Fruit fly (Drosophila melanogaster) whole organism, embryonic: ENCODE results near the gene CG15170.

ENCODE experiments used
- Atf6 ChIP-seq: fragments of 200-800 bp; sonication (Bioruptor generic); IDR thresholded peaks from 2 replicates; pipeline ENCODE4 v1.3.6; 2022; ENCODE audit warnings: missing biosample characterization, missing genetic modification characterization
- CG11093 ChIP-seq: fragments of 200-800 bp; sonication (Bioruptor generic); IDR thresholded peaks from 3 replicates; pipeline ENCODE4 v1.3.6; 2022; ENCODE audit warnings: missing biosample characterization, missing genetic modification characterization
- CG11695 ChIP-seq: fragments of 200-800 bp; sonication (Bioruptor generic); IDR thresholded peaks from 3 replicates; pipeline ENCODE4 v1.3.6; 2022; ENCODE audit warnings: missing biosample characterization, missing genetic modification characterization
- CG12744 ChIP-seq: fragments of 200-800 bp; sonication (Bioruptor generic); optimal IDR thresholded peaks from 2 replicates; lab custom pipeline; 2016; ENCODE audit warnings: missing biosample characterization, missing genetic modification characterization
- CG13287 ChIP-seq: fragments of 200-800 bp; sonication (Bioruptor generic); IDR thresholded peaks from 2 replicates; pipeline ENCODE4 v1.3.6; 2022; ENCODE audit warnings: missing biosample characterization, missing genetic modification characterization; ENCODE audit not compliant: partially characterized antibody
- CG13424 ChIP-seq: fragments of 200-800 bp; sonication (Bioruptor generic); optimal IDR thresholded peaks from 2 replicates; lab custom pipeline; 2019; ENCODE audit warnings: missing biosample characterization, mild to moderate bottlenecking, missing genetic modification characterization, moderate library complexity
- CG14965 ChIP-seq: fragments of 200-800 bp; sonication (Bioruptor generic); optimal IDR thresholded peaks from 2 replicates; lab custom pipeline; 2016; ENCODE audit warnings: missing biosample characterization, missing genetic modification characterization, borderline replicate concordance
- CG15073 ChIP-seq: fragments of 200-800 bp; sonication (Bioruptor generic); optimal IDR thresholded peaks from 2 replicates; lab custom pipeline; 2016; ENCODE audit warnings: missing biosample characterization, missing genetic modification characterization
- CG15514 ChIP-seq: fragments of 200-800 bp; sonication (Bioruptor generic); optimal IDR thresholded peaks from 3 replicates; lab custom pipeline; 2017; ENCODE audit warnings: missing biosample characterization, missing genetic modification characterization, mild to moderate bottlenecking, moderate library complexity, missing genetic modification reagents
- CG1603 ChIP-seq: fragments of 200-800 bp; sonication (Bioruptor generic); optimal IDR thresholded peaks from 2 replicates; lab custom pipeline; 2019; ENCODE audit warnings: missing biosample characterization, mild to moderate bottlenecking, missing genetic modification characterization, moderate library complexity
- CG17361 ChIP-seq: fragments of 200-800 bp; sonication (Bioruptor generic); IDR thresholded peaks from 3 replicates; pipeline ENCODE4 v1.3.6; 2022; ENCODE audit warnings: missing biosample characterization, missing genetic modification characterization
- CG18764 ChIP-seq: fragments of 200-800 bp; sonication (Bioruptor generic); optimal IDR thresholded peaks from 3 replicates; lab custom pipeline; 2016; ENCODE audit warnings: missing biosample characterization, missing genetic modification characterization
- CG31441 ChIP-seq: fragments of 200-800 bp; sonication (Bioruptor generic); IDR thresholded peaks from 2 replicates; pipeline ENCODE4 v1.3.6; 2022; ENCODE audit warnings: missing biosample characterization, missing genetic modification characterization
- CG8089 ChIP-seq: fragments of 200-800 bp; sonication (Bioruptor generic); optimal IDR thresholded peaks from 3 replicates; lab custom pipeline; 2016; ENCODE audit warnings: missing biosample characterization, missing genetic modification characterization
- CG9609 ChIP-seq: fragments of 200-800 bp; sonication (Bioruptor generic); optimal IDR thresholded peaks from 3 replicates; lab custom pipeline; 2016; ENCODE audit warnings: missing biosample characterization, missing genetic modification characterization
- CG9876 ChIP-seq: fragments of 200-800 bp; sonication (Bioruptor generic); optimal IDR thresholded peaks from 2 replicates; lab custom pipeline; 2016; ENCODE audit warnings: missing biosample characterization, missing genetic modification characterization
- D19A ChIP-seq: fragments of 200-800 bp; optimal IDR thresholded peaks from 3 replicates; lab custom pipeline; 2019; ENCODE audit warnings: missing biosample characterization, mild to moderate bottlenecking, missing genetic modification characterization, moderate library complexity
- Drgx ChIP-seq: fragments of 200-800 bp; sonication (Bioruptor generic); IDR thresholded peaks from 2 replicates; pipeline ENCODE4 v1.3.6; 2022; ENCODE audit warnings: missing biosample characterization, missing genetic modification characterization
- Hey ChIP-seq: fragments of 200-800 bp; sonication (Bioruptor generic); optimal IDR thresholded peaks from 3 replicates; lab custom pipeline; 2018; ENCODE audit warnings: missing biosample characterization, mild to moderate bottlenecking, missing genetic modification characterization
- MBD-R2 ChIP-seq: fragments of 200-800 bp; sonication (Bioruptor generic); IDR thresholded peaks from 2 replicates; pipeline ENCODE4 v1.3.6; 2022; ENCODE audit warnings: missing biosample characterization, missing genetic modification characterization
- Nf-YC ChIP-seq: fragments of 200-800 bp; optimal IDR thresholded peaks from 3 replicates; lab custom pipeline; 2019; ENCODE audit warnings: missing biosample characterization, mild to moderate bottlenecking, missing genetic modification characterization, moderate library complexity
- Opbp ChIP-seq: fragments of 200-800 bp; sonication (Bioruptor generic); IDR thresholded peaks from 3 replicates; pipeline ENCODE4 v1.3.6; 2022; ENCODE audit warnings: missing biosample characterization, missing genetic modification characterization; ENCODE audit not compliant: partially characterized antibody
- Rx ChIP-seq: fragments of 200-800 bp; sonication (Bioruptor generic); IDR thresholded peaks from 2 replicates; pipeline ENCODE4 v1.3.6; 2022; ENCODE audit warnings: missing biosample characterization, missing genetic modification characterization
- Scr ChIP-seq: fragments of 200-800 bp; sonication (Bioruptor generic); IDR thresholded peaks from 2 replicates; pipeline ENCODE4 v1.3.6; 2022; ENCODE audit warnings: missing biosample characterization, missing genetic modification characterization; ENCODE audit not compliant: partially characterized antibody
- Trl ChIP-seq, 3 experiments: fragments of >200 bp in 2 of 3; fragments of 200-800 bp in 1 of 3; sonication (Bioruptor generic) in 1 of 3; optimal IDR thresholded peaks; 2 replicates in 1 of 3; 3 replicates in 2 of 3; lab custom pipeline; 2016 to 2017; ENCODE audit warnings: missing biosample characterization in 1 of 3, missing genetic modification characterization in 1 of 3
- Usf ChIP-seq: fragments of 200-800 bp; sonication (Bioruptor generic); optimal IDR thresholded peaks from 2 replicates; lab custom pipeline; 2017; ENCODE audit warnings: missing genotype, missing biosample characterization, missing genetic modification characterization
- az2 ChIP-seq: fragments of 200-800 bp; sonication (Bioruptor generic); optimal IDR thresholded peaks from 3 replicates; lab custom pipeline; 2016; ENCODE audit warnings: missing biosample characterization, missing genetic modification characterization
- btn ChIP-seq: fragments of 200-800 bp; sonication (Bioruptor generic); optimal IDR thresholded peaks from 2 replicates; lab custom pipeline; 2016; ENCODE audit warnings: missing biosample characterization, missing genetic modification characterization
- dan ChIP-seq: fragments of 200-800 bp; sonication (Bioruptor generic); IDR thresholded peaks from 2 replicates; pipeline ENCODE4 v1.3.6; 2022; ENCODE audit warnings: missing biosample characterization, missing genetic modification characterization
- dati ChIP-seq: fragments of 200-800 bp; sonication (Bioruptor generic); IDR thresholded peaks from 2 replicates; pipeline ENCODE4 v1.3.6; 2022; ENCODE audit warnings: missing biosample characterization, missing genetic modification characterization
- gce ChIP-seq: fragments of 200-800 bp; sonication (Bioruptor generic); IDR thresholded peaks from 3 replicates; pipeline ENCODE4 v1.3.6; 2022; ENCODE audit warnings: missing biosample characterization, missing genetic modification characterization
- gfzf ChIP-seq: fragments of 200-800 bp; sonication (Bioruptor generic); optimal IDR thresholded peaks from 2 replicates; lab custom pipeline; 2016; ENCODE audit warnings: missing biosample characterization, mild to moderate bottlenecking, missing genetic modification characterization, moderate library complexity
- insv ChIP-seq, 2 experiments: fragments of 200-800 bp; sonication (Bioruptor generic); optimal IDR thresholded peaks; 3 replicates each; lab custom pipeline; 2016 to 2018; ENCODE audit warnings: missing biosample characterization in 2 of 2, missing genetic modification characterization in 2 of 2
- kah ChIP-seq: fragments of 200-800 bp; sonication (Bioruptor generic); optimal IDR thresholded peaks from 2 replicates; lab custom pipeline; 2018; ENCODE audit warnings: missing biosample characterization, mild to moderate bottlenecking, missing genetic modification characterization
- klu ChIP-seq: fragments of 200-800 bp; sonication (Bioruptor generic); IDR thresholded peaks from 2 replicates; pipeline ENCODE4 v1.3.6; 2022; ENCODE audit warnings: missing biosample characterization, missing genetic modification characterization
- lmd ChIP-seq: fragments of 200-800 bp; sonication (Bioruptor generic); IDR thresholded peaks from 2 replicates; pipeline ENCODE4 v1.3.6; 2022; ENCODE audit warnings: missing biosample characterization, missing genetic modification characterization
- luna ChIP-seq: fragments of 200-800 bp; sonication (Bioruptor generic); optimal IDR thresholded peaks from 2 replicates; lab custom pipeline; 2016; ENCODE audit warnings: missing biosample characterization, missing genetic modification characterization
- sens-2 ChIP-seq: fragments of 200-800 bp; sonication (Bioruptor generic); IDR thresholded peaks from 2 replicates; pipeline ENCODE4 v1.3.6; 2022; ENCODE audit warnings: missing biosample characterization, missing genetic modification characterization
- slp2 ChIP-seq: fragments of 200-800 bp; sonication (Bioruptor generic); optimal IDR thresholded peaks from 2 replicates; lab custom pipeline; 2016; ENCODE audit warnings: missing biosample characterization, missing genetic modification characterization
- tx ChIP-seq: fragments of 200-800 bp; sonication (Bioruptor generic); optimal IDR thresholded peaks from 2 replicates; lab custom pipeline; 2016; ENCODE audit warnings: missing biosample characterization, missing genetic modification characterization

Gene CG15170

dm6 chr2L:19021278-19022220 lies 31.5 kb upstream of the CG15170 start (continued):
- TF ChIP-seq kah (peak; percentile 38), CG9876 (GFP tag; lab: Kevin White, UChicago) (no peak), Trl (optimal IDR thresholded peaks at IDR 0.05; lab: Kevin White, UChicago) (no peak), Trl (GFP tag; optimal IDR thresholded peaks at IDR 0.05; lab: Kevin White, UChicago) (peak; percentile 6), Usf (GFP tag; lab: Kevin White, UChicago) (peak; percentile 32), CG8089 (GFP tag; lab: Kevin White, UChicago) (peak; percentile 13), CG31441 (peak; percentile 85), CG15073 (GFP tag; lab: Kevin White, UChicago) (peak; percentile 4), dan (GFP tag; lab: Robert Waterston, UW) (no peak), tx (GFP tag; lab: Kevin White, UChicago) (no peak), insv (GFP tag; optimal IDR thresholded peaks at IDR 0.05; lab: Kevin White, UChicago) (peak in 1 of 2 experiments; percentile 44), gce (peak; percentile 59; the same call in 1 of the 3 replicates), CG12744 (GFP tag; lab: Kevin White, UChicago) (no peak), luna (GFP tag; lab: Kevin White, UChicago) (no peak), slp2 (GFP tag; lab: Kevin White, UChicago) (peak; percentile 30), Scr (GFP tag; lab: Robert Waterston, UW) (no peak), gfzf (GFP tag; lab: Kevin White, UChicago) (no peak), Atf6 (GFP tag; lab: Robert Waterston, UW) (peak; percentile 72), Opbp (no peak), CG11695 (GFP tag; lab: Robert Waterston, UW) (peak; percentile 79), CG14965 (GFP tag; lab: Kevin White, UChicago) (no peak), CG18764 (GFP tag; lab: Kevin White, UChicago) (peak; percentile 34), CG13424 (tag; lab: Kevin White, UChicago) (peak; percentile 89), btn (GFP tag; lab: Kevin White, UChicago) (no peak), dati (GFP tag; lab: Robert Waterston, UW) (no peak), CG9609 (GFP tag; lab: Kevin White, UChicago) (no peak), Drgx (GFP tag; lab: Robert Waterston, UW) (no peak), Rx (GFP tag; lab: Robert Waterston, UW) (no peak), D19A (tag; lab: Kevin White, UChicago) (peak; percentile 82), CG1603 (tag; lab: Kevin White, UChicago) (peak; percentile 53), CG13287 (GFP tag; lab: Robert Waterston, UW) (no peak), CG15514 (GFP tag; lab: Kevin White, UChicago) (peak; percentile 43), Hey (peak; percentile 89), lmd (GFP tag; lab: Robert Waterston, UW) (peak; percentile 76), CG11093 (GFP tag; lab: Robert Waterston, UW) (peak; percentile 60; the same call in 1 of the 3 replicates), az2 (peak; percentile 75), klu (GFP tag; lab: Robert Waterston, UW) (peak; percentile 66; the same call in 1 of the 2 replicates), sens-2 (GFP tag; lab: Robert Waterston, UW) (peak; percentile 22; the same call in 1 of the 2 replicates), Nf-YC (tag; lab: Kevin White, UChicago) (peak; percentile 71), MBD-R2 (GFP tag; lab: Robert Waterston, UW) (0 out of 2 replicates have a peak, but pooled peaks have one; percentile 24), CG17361 (GFP tag; lab: Robert Waterston, UW) (peak; percentile 88)
